Fruit fly (Drosophila melanogaster): Measurements from ENCODE around the gene CG10561.

- TF ChIP-seq Bgb (GFP tag; IDR thresholded peaks at IDR 0.05; ENCODE audit: partially characterized antibody) (no peak), CG7963 (GFP tag; IDR thresholded peaks at IDR 0.05; ENCODE audit: partially characterized antibody) (no peak), insv (GFP tag; optimal IDR thresholded peaks at IDR 0.05) (no peak), NfI (GFP tag; optimal IDR thresholded peaks at IDR 0.05) (no peak), CG2875 (GFP tag; optimal IDR thresholded peaks at IDR 0.05) (peak; percentile 25), GATAe (GFP tag; conservative IDR thresholded peaks at IDR 0.05) (no peak), Mes4 (GFP tag; optimal IDR thresholded peaks at IDR 0.05) (peak; percentile 20), CG15479 (GFP tag; optimal IDR thresholded peaks at IDR 0.05) (no peak)
These were observed 22.5 kb downstream of the CG10561 start for dm6 chr2L:19136735-19137134.

All from whole organism, embryonic.